Fruit fly (Drosophila melanogaster) whole organism, prepupa: ENCODE results near the gene CG12065.

ENCODE experiments used
- Blimp-1 ChIP-seq: fragments of 200-800 bp; sonication (Bioruptor generic); optimal IDR thresholded peaks from 3 replicates; lab custom pipeline; 2017; ENCODE audit warnings: missing biosample characterization, missing genetic modification characterization, mild to moderate bottlenecking, moderate library complexity, missing genetic modification reagents
- CG32006 ChIP-seq: fragments of 200-800 bp; sonication (Bioruptor generic); optimal IDR thresholded peaks from 3 replicates; lab custom pipeline; 2017; ENCODE audit warnings: missing biosample characterization, mild to moderate bottlenecking, missing genetic modification characterization
- CG4318 ChIP-seq: fragments of 200-800 bp; sonication (Bioruptor generic); optimal IDR thresholded peaks from 3 replicates; lab custom pipeline; 2017; ENCODE audit warnings: missing biosample characterization, mild to moderate bottlenecking, missing genetic modification characterization
- CG6808 ChIP-seq: fragments of 200-800 bp; sonication (Bioruptor generic); optimal IDR thresholded peaks from 3 replicates; lab custom pipeline; 2017; ENCODE audit warnings: missing biosample characterization, missing genetic modification characterization, mild to moderate bottlenecking, moderate library complexity, missing genetic modification reagents
- CG6854 ChIP-seq: fragments of 200-800 bp; sonication (Bioruptor generic); optimal IDR thresholded peaks from 2 replicates; lab custom pipeline; 2017; ENCODE audit warnings: missing biosample characterization, mild to moderate bottlenecking, missing genetic modification characterization
- Eip78C ChIP-seq: fragments of 200-800 bp; sonication (Bioruptor generic); peaks from one replicate; lab custom pipeline; 2016; ENCODE audit warnings: missing biosample characterization, missing genetic modification characterization
- Hr39 ChIP-seq: fragments of 200-800 bp; sonication (Bioruptor generic); optimal IDR thresholded peaks from 2 replicates; lab custom pipeline; 2016; ENCODE audit warnings: missing biosample characterization, missing genetic modification characterization
- Met ChIP-seq: fragments of 200-800 bp; sonication (Bioruptor generic); optimal IDR thresholded peaks from 3 replicates; lab custom pipeline; 2016; ENCODE audit warnings: missing biosample characterization, missing genetic modification characterization
- Sox14 ChIP-seq: fragments of 200-800 bp; sonication (Bioruptor generic); optimal IDR thresholded peaks from 3 replicates; lab custom pipeline; 2016; ENCODE audit warnings: missing biosample characterization, missing genetic modification characterization
- acj6 ChIP-seq: fragments of 200-800 bp; sonication (Bioruptor generic); optimal IDR thresholded peaks from 3 replicates; lab custom pipeline; 2016; ENCODE audit warnings: missing biosample characterization, missing genetic modification characterization
- cyc ChIP-seq: fragments of 200-800 bp; sonication (Bioruptor generic); optimal IDR thresholded peaks from 3 replicates; lab custom pipeline; 2016; ENCODE audit warnings: missing biosample characterization, missing genetic modification characterization
- salr ChIP-seq, 2 experiments: fragments of 200-800 bp; sonication (Bioruptor generic); optimal IDR thresholded peaks; 3 replicates each; lab custom pipeline; 2016 to 2018; ENCODE audit warnings: missing biosample characterization in 2 of 2, missing genetic modification characterization in 2 of 2, mild to moderate bottlenecking in 1 of 2

DNA sequence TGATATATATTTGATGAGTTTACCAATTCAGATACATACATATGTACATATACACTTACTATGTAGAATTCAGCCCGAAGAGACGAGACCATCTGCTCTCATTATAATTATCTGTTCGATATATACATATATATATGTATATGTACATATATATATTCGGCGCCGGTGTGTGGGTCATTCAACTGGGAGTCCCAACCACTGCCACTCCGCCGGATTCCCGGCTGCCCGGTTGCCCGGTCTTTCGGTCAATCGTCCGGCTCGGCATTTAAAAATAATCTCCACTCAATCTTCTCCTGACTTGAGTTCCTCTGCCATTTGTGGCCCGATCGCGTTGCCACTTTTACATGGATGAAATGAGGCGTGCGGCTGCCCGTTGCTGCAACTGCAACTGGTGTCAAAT, 2.6 kb downstream of the CG12065 start:
- TF ChIP-seq salr (GFP tag; optimal IDR thresholded peaks at IDR 0.05; lab: Kevin White, UChicago) (no peak), Hr39 (GFP tag; lab: Kevin White, UChicago) (no peak), CG32006 (no peak), CG6854 (GFP tag; lab: Kevin White, UChicago) (no peak), Met (no peak), Blimp-1 (no peak), Sox14 (GFP tag; lab: Kevin White, UChicago) (no peak), Eip78C (no peak), cyc (GFP tag; lab: Kevin White, UChicago) (no peak), acj6 (no peak), CG4318 (GFP tag; lab: Kevin White, UChicago) (no peak), CG6808 (GFP tag; lab: Kevin White, UChicago) (no peak)
